Fruit fly (Drosophila melanogaster) whole organism, embryonic: ENCODE data around the gene CG18171.

ENCODE experiments used
- Adf1 ChIP-seq: fragments of 200-800 bp; sonication (Bioruptor generic); IDR thresholded peaks from 2 replicates; pipeline ENCODE4 v1.3.6; 2022; ENCODE audit warnings: missing biosample characterization, missing genetic modification characterization
- Aef1 ChIP-seq: fragments of 200-800 bp; sonication (Bioruptor generic); IDR thresholded peaks from 3 replicates; pipeline ENCODE4 v1.3.6; 2022; ENCODE audit warnings: missing biosample characterization, missing genetic modification characterization
- CG10959 ChIP-seq: fragments of 200-800 bp; sonication (Bioruptor generic); IDR thresholded peaks from 2 replicates; pipeline ENCODE4 v1.3.6; 2022; ENCODE audit warnings: missing biosample characterization, missing genetic modification characterization
- CG12299 ChIP-seq: fragments of 200-800 bp; sonication (Bioruptor generic); optimal IDR thresholded peaks from 2 replicates; lab custom pipeline; 2018; ENCODE audit warnings: missing biosample characterization, mild to moderate bottlenecking, missing genetic modification characterization
- CG12744 ChIP-seq: fragments of 200-800 bp; sonication (Bioruptor generic); optimal IDR thresholded peaks from 2 replicates; lab custom pipeline; 2016; ENCODE audit warnings: missing biosample characterization, missing genetic modification characterization
- CG13287 ChIP-seq: fragments of 200-800 bp; sonication (Bioruptor generic); IDR thresholded peaks from 2 replicates; pipeline ENCODE4 v1.3.6; 2022; ENCODE audit warnings: missing biosample characterization, missing genetic modification characterization; ENCODE audit not compliant: partially characterized antibody
- CG13296 ChIP-seq: fragments of 200-800 bp; sonication (Bioruptor generic); optimal IDR thresholded peaks from 3 replicates; lab custom pipeline; 2018; ENCODE audit warnings: missing biosample characterization, mild to moderate bottlenecking, missing genetic modification characterization
- CG16863 ChIP-seq: fragments of 200-800 bp; sonication (Bioruptor generic); optimal IDR thresholded peaks from 3 replicates; lab custom pipeline; 2016; ENCODE audit warnings: missing biosample characterization, missing genetic modification characterization
- CG18619 ChIP-seq: fragments of 200-800 bp; sonication (Bioruptor generic); optimal IDR thresholded peaks from 3 replicates; lab custom pipeline; 2017; ENCODE audit warnings: missing biosample characterization, mild to moderate bottlenecking, missing genetic modification characterization
- CG31388 ChIP-seq: fragments of 200-800 bp; sonication (Bioruptor generic); optimal IDR thresholded peaks from 2 replicates; lab custom pipeline; 2016; ENCODE audit warnings: missing biosample characterization, missing genetic modification characterization
- CG4328 ChIP-seq: fragments of 200-800 bp; sonication (Bioruptor generic); optimal IDR thresholded peaks from 3 replicates; lab custom pipeline; 2017; ENCODE audit warnings: missing biosample characterization, missing genetic modification reagents, missing genetic modification characterization
- CG4404 ChIP-seq: fragments of 200-800 bp; sonication (Bioruptor generic); IDR thresholded peaks from 2 replicates; pipeline ENCODE4 v1.3.6; 2022; ENCODE audit warnings: missing biosample characterization, missing genetic modification characterization
- CG6175 ChIP-seq: fragments of 200-800 bp; sonication (Bioruptor generic); IDR thresholded peaks from 3 replicates; pipeline ENCODE4 v1.3.6; 2022; ENCODE audit warnings: missing biosample characterization, missing genetic modification characterization
- CG9215 ChIP-seq: fragments of 200-800 bp; sonication (Bioruptor generic); IDR thresholded peaks from 2 replicates; pipeline ENCODE4 v1.3.6; 2022; ENCODE audit warnings: missing biosample characterization, missing genetic modification characterization
- D19B ChIP-seq: fragments of 200-800 bp; sonication (Bioruptor generic); optimal IDR thresholded peaks from 2 replicates; lab custom pipeline; 2017; ENCODE audit warnings: missing biosample characterization, mild to moderate bottlenecking, missing genetic modification characterization
- Doc3 ChIP-seq: fragments of 200-800 bp; sonication (Bioruptor generic); IDR thresholded peaks from 3 replicates; pipeline ENCODE4 v1.3.6; 2022; ENCODE audit warnings: missing biosample characterization, missing genetic modification characterization; ENCODE audit not compliant: partially characterized antibody
- Dp ChIP-seq: fragments of 200-800 bp; sonication (Bioruptor generic); optimal IDR thresholded peaks from 2 replicates; lab custom pipeline; 2018; ENCODE audit warnings: missing biosample characterization, mild to moderate bottlenecking, missing genetic modification characterization, moderate library complexity
- Dref ChIP-seq: fragments of 200-800 bp; sonication (Bioruptor generic); IDR thresholded peaks from 2 replicates; pipeline ENCODE4 v1.3.6; 2022; ENCODE audit warnings: missing biosample characterization, missing genetic modification characterization
- HLH4C ChIP-seq: fragments of 200-800 bp; sonication (Bioruptor generic); IDR thresholded peaks from 3 replicates; pipeline ENCODE4 v1.3.6; 2022; ENCODE audit warnings: missing biosample characterization, missing genetic modification characterization; ENCODE audit not compliant: partially characterized antibody
- Hand ChIP-seq: fragments of 200-800 bp; sonication (Bioruptor generic); optimal IDR thresholded peaks from 2 replicates; lab custom pipeline; 2017; ENCODE audit warnings: mild to moderate bottlenecking, missing biosample characterization, missing genetic modification reagents, missing genetic modification characterization
- Hr3 ChIP-seq: fragments of 200-800 bp; sonication (Bioruptor generic); optimal IDR thresholded peaks from 3 replicates; lab custom pipeline; 2016; ENCODE audit warnings: missing biosample characterization, missing genetic modification characterization
- Kr ChIP-seq: fragments of 200-800 bp; sonication (Bioruptor generic); optimal IDR thresholded peaks from 2 replicates; lab custom pipeline; 2017; ENCODE audit warnings: missing biosample characterization, mild to moderate bottlenecking, missing genetic modification characterization
- Lpt ChIP-seq: fragments of >200 bp; optimal IDR thresholded peaks from 2 replicates; lab custom pipeline; 2018; ENCODE audit warnings: missing biosample characterization, missing genetic modification characterization
- Med ChIP-seq: fragments of 200-800 bp; sonication (Bioruptor generic); peaks from one replicate; lab custom pipeline; 2016; ENCODE audit warnings: missing biosample characterization, missing genetic modification characterization, mild to moderate bottlenecking, inconsistent platforms, moderate library complexity
- Myb ChIP-seq: fragments of 200-800 bp; sonication (Bioruptor generic); optimal IDR thresholded peaks from 2 replicates; lab custom pipeline; 2016; ENCODE audit warnings: missing biosample characterization, missing genetic modification characterization
- NC2α ChIP-seq: fragments of 200-800 bp; sonication (Bioruptor generic); optimal IDR thresholded peaks from 2 replicates; lab custom pipeline; 2016; ENCODE audit warnings: missing biosample characterization, missing genetic modification characterization
- Nf-YB ChIP-seq: fragments of 200-800 bp; sonication (Bioruptor generic); optimal IDR thresholded peaks from 3 replicates; lab custom pipeline; 2019; ENCODE audit warnings: missing biosample characterization, mild to moderate bottlenecking, missing genetic modification characterization, moderate library complexity
- Sry-δ ChIP-seq: fragments of 200-800 bp; sonication (Bioruptor generic); optimal IDR thresholded peaks from 2 replicates; lab custom pipeline; 2016; ENCODE audit warnings: missing biosample characterization, missing genetic modification characterization
- Taf1 ChIP-seq: fragments of 200-800 bp; sonication (Bioruptor generic); IDR thresholded peaks from 2 replicates; pipeline ENCODE4 v1.3.6; 2022; ENCODE audit warnings: missing biosample characterization, missing genetic modification characterization
- ash1 ChIP-seq: fragments of 200-800 bp; sonication (Bioruptor generic); optimal IDR thresholded peaks from 2 replicates; lab custom pipeline; 2018; ENCODE audit warnings: missing biosample characterization, mild to moderate bottlenecking, missing genetic modification characterization
- bcd ChIP-seq: fragments of 200-800 bp; sonication (Bioruptor generic); optimal IDR thresholded peaks from 2 replicates; lab custom pipeline; 2017; ENCODE audit warnings: missing biosample characterization, mild to moderate bottlenecking, missing genetic modification characterization
- cad ChIP-seq: fragments of >200 bp; optimal IDR thresholded peaks from 2 replicates; lab custom pipeline; 2017; ENCODE audit warnings: missing biosample characterization, missing genetic modification characterization
- chn ChIP-seq: fragments of 200-800 bp; sonication (Bioruptor generic); optimal IDR thresholded peaks from 2 replicates; lab custom pipeline; 2016; ENCODE audit warnings: missing biosample characterization, missing genetic modification characterization
- dimm ChIP-seq: fragments of 200-800 bp; sonication (Bioruptor generic); IDR thresholded peaks from 2 replicates; pipeline ENCODE4 v1.3.6; 2022; ENCODE audit warnings: missing biosample characterization, missing genetic modification characterization
- exex ChIP-seq: fragments of 200-800 bp; sonication (Bioruptor generic); optimal IDR thresholded peaks from 4 replicates; lab custom pipeline; 2018; ENCODE audit warnings: missing biosample characterization, mild to moderate bottlenecking, missing genetic modification characterization, moderate library complexity
- gcm2 ChIP-seq: fragments of 200-800 bp; sonication (Bioruptor generic); optimal IDR thresholded peaks from 2 replicates; lab custom pipeline; 2016; ENCODE audit warnings: missing biosample characterization, missing genetic modification characterization
- gfzf ChIP-seq: fragments of 200-800 bp; sonication (Bioruptor generic); optimal IDR thresholded peaks from 2 replicates; lab custom pipeline; 2016; ENCODE audit warnings: missing biosample characterization, mild to moderate bottlenecking, missing genetic modification characterization, moderate library complexity
- grau ChIP-seq: fragments of 200-800 bp; optimal IDR thresholded peaks from 3 replicates; lab custom pipeline; 2019; ENCODE audit warnings: missing biosample characterization, mild to moderate bottlenecking, missing genetic modification characterization, moderate library complexity
- grn ChIP-seq: fragments of 200-800 bp; sonication (Bioruptor generic); optimal IDR thresholded peaks from 3 replicates; lab custom pipeline; 2017; ENCODE audit warnings: missing biosample characterization, missing genetic modification characterization
- hbn ChIP-seq: fragments of 200-800 bp; sonication (Bioruptor generic); IDR thresholded peaks from 2 replicates; pipeline ENCODE4 v1.3.6; 2022; ENCODE audit warnings: missing biosample characterization, missing genetic modification characterization; ENCODE audit not compliant: partially characterized antibody
- ind ChIP-seq: fragments of 200-800 bp; sonication (Bioruptor generic); optimal IDR thresholded peaks from 3 replicates; lab custom pipeline; 2016; ENCODE audit warnings: missing biosample characterization, missing genetic modification characterization
- inv ChIP-seq: fragments of 200-800 bp; sonication (Bioruptor generic); IDR thresholded peaks from 2 replicates; pipeline ENCODE4 v1.3.6; 2022; ENCODE audit warnings: missing biosample characterization, missing genetic modification characterization; ENCODE audit not compliant: partially characterized antibody
- knrl ChIP-seq: fragments of 200-800 bp; sonication (Bioruptor generic); IDR thresholded peaks from 3 replicates; pipeline ENCODE4 v1.3.6; 2022; ENCODE audit warnings: missing biosample characterization, missing genetic modification characterization; ENCODE audit not compliant: partially characterized antibody
- mam ChIP-seq: fragments of 200-800 bp; sonication (Bioruptor generic); optimal IDR thresholded peaks from 3 replicates; lab custom pipeline; 2016; ENCODE audit warnings: missing biosample characterization, missing genetic modification characterization
- nerfin-2 ChIP-seq: fragments of 200-800 bp; sonication (Bioruptor generic); IDR thresholded peaks from 2 replicates; pipeline ENCODE4 v1.3.6; 2022; ENCODE audit warnings: missing biosample characterization, missing genetic modification characterization; ENCODE audit not compliant: partially characterized antibody
- p53 ChIP-seq: fragments of 200-800 bp; sonication (Bioruptor generic); optimal IDR thresholded peaks from 2 replicates; lab custom pipeline; 2016; ENCODE audit warnings: missing biosample characterization, missing genetic modification characterization
- prd ChIP-seq, 3 experiments: fragments of >200 bp in 2 of 3; fragments of 200-800 bp in 1 of 3; sonication (Bioruptor generic) in 1 of 3; optimal IDR thresholded peaks in 2 of 3; IDR thresholded peaks in 1 of 3; 2 replicates in 2 of 3; 3 replicates in 1 of 3; pipeline versions ENCODE4 v1.3.6 to Lab custom; 2017 to 2022; ENCODE audit warnings: missing biosample characterization in 1 of 3, missing genetic modification characterization in 1 of 3
- scrt ChIP-seq: fragments of 200-800 bp; sonication (Bioruptor generic); optimal IDR thresholded peaks from 2 replicates; lab custom pipeline; 2018; ENCODE audit warnings: missing biosample characterization, mild to moderate bottlenecking, missing genetic modification characterization, moderate library complexity
- shn ChIP-seq: fragments of 200-800 bp; sonication (Bioruptor generic); optimal IDR thresholded peaks from 3 replicates; lab custom pipeline; 2016; ENCODE audit warnings: missing biosample characterization, missing genetic modification characterization
- tx ChIP-seq: fragments of 200-800 bp; sonication (Bioruptor generic); optimal IDR thresholded peaks from 2 replicates; lab custom pipeline; 2016; ENCODE audit warnings: missing biosample characterization, missing genetic modification characterization
- unc-4 ChIP-seq: fragments of 200-800 bp; sonication (Bioruptor generic); IDR thresholded peaks from 2 replicates; pipeline ENCODE4 v1.3.6; 2022; ENCODE audit warnings: missing biosample characterization, missing genetic modification characterization; ENCODE audit not compliant: partially characterized antibody

CG18171 gene

DNA sequence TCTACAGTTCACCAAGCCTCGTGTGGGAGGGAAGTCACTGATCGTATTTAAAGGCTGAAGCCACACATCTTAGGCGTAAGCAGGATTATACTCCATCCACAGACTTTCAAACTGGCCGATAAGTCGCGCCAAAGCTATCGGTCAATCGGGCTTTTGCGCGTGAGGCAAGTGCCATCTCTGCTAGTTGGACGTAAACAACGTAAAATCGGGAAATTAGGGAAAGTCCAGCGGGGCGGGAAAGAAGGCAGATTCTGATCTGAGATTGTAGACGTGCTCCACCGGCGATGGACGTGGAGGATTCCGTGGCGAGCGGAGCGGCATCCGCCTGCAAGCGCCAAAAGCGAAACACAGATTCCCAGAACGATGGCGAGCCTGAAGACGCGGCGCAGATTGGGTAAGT lies 33.2 kb upstream of the CG18171 start, which contains the start of gene CG8001 (continued):
- TF ChIP-seq Hr3 (no peak), CG9215 (no peak), CG4404 (GFP tag; lab: Robert Waterston, UW) (no peak), Dp (peak; percentile 90), Myb (GFP tag; lab: Kevin White, UChicago) (no peak), grn (peak; percentile 31), Dref (GFP tag; lab: Robert Waterston, UW) (peak; percentile 76), unc-4 (peak; percentile 71), shn (GFP tag; lab: Kevin White, UChicago) (no peak), Doc3 (GFP tag; lab: Robert Waterston, UW) (peak; percentile 46; the same call in 1 of the 3 replicates), tx (GFP tag; lab: Kevin White, UChicago) (no peak), mam (GFP tag; lab: Kevin White, UChicago) (no peak), nerfin-2 (GFP tag; lab: Robert Waterston, UW) (peak; percentile 36; the same call in 1 of the 2 replicates), D19B (no peak), CG13296 (GFP tag; lab: Kevin White, UChicago) (no peak), CG12299 (tag; lab: Kevin White, UChicago) (no peak), Sry-δ (peak; percentile 83), hbn (GFP tag; lab: Robert Waterston, UW) (peak; percentile 66), NC2α (GFP tag; lab: Kevin White, UChicago) (no peak), CG12744 (GFP tag; lab: Kevin White, UChicago) (no peak), CG31388 (GFP tag; lab: Kevin White, UChicago) (no peak), CG13287 (GFP tag; lab: Robert Waterston, UW) (peak; percentile 72), CG18619 (GFP tag; lab: Kevin White, UChicago) (no peak), CG6175 (GFP tag; lab: Robert Waterston, UW) (no peak), Nf-YB (GFP tag; lab: Kevin White, UChicago) (no peak), Taf1 (GFP tag; lab: Robert Waterston, UW) (no peak), cad (GFP tag; lab: Kevin White, UChicago) (no peak), CG10959 (GFP tag; lab: Robert Waterston, UW) (no peak), gcm2 (no peak), p53 (GFP tag; lab: Kevin White, UChicago) (no peak), CG4328 (GFP tag; lab: Kevin White, UChicago) (no peak), bcd (GFP tag; lab: Kevin White, UChicago) (no peak), Adf1 (GFP tag; lab: Robert Waterston, UW) (no peak), dimm (GFP tag; lab: Robert Waterston, UW) (no peak), ash1 (GFP tag; lab: Kevin White, UChicago) (no peak), chn (GFP tag; lab: Kevin White, UChicago) (no peak), exex (tag; lab: Kevin White, UChicago) (no peak), HLH4C (GFP tag; lab: Robert Waterston, UW) (peak; percentile 61), grau (tag; lab: Kevin White, UChicago) (no peak), prd (optimal IDR thresholded peaks at IDR 0.05; lab: Kevin White, UChicago) (no peak), prd (GFP tag; IDR thresholded peaks at IDR 0.05; lab: Robert Waterston, UW) (no peak), Lpt (GFP tag; lab: Kevin White, UChicago) (no peak), Med (GFP tag; lab: Kevin White, UChicago) (peak; percentile 75), knrl (GFP tag; lab: Robert Waterston, UW) (peak; percentile 44; the same call in 2 of the 3 replicates), Hand (GFP tag; lab: Kevin White, UChicago) (no peak), Kr (GFP tag; lab: Kevin White, UChicago) (no peak), gfzf (no peak), inv (peak; percentile 28; the same call in 1 of the 2 replicates), CG16863 (GFP tag; lab: Kevin White, UChicago) (no peak), ind (GFP tag; lab: Kevin White, UChicago) (no peak), Aef1 (GFP tag; lab: Robert Waterston, UW) (no peak), scrt (no peak)
